Fruit fly (Drosophila melanogaster) whole organism, adult: ENCODE measurements around the gene CASK.
A peak's percentile ranks its signal among the peaks of the same experiment; 100 is the strongest.

Source experiments
- CG11617 ChIP-seq: fragments of 200-800 bp; sonication (Bioruptor generic); optimal IDR thresholded peaks from 2 replicates; lab custom pipeline; 2017; ENCODE audit warnings: mild to moderate bottlenecking, missing biosample characterization, missing genetic modification reagents, missing genetic modification characterization
- CG12768 ChIP-seq: fragments of 200-800 bp; sonication (Bioruptor generic); optimal IDR thresholded peaks from 2 replicates; lab custom pipeline; 2017; ENCODE audit warnings: missing biosample characterization, missing genetic modification characterization, mild to moderate bottlenecking, moderate library complexity, missing genetic modification reagents
- CG14711 ChIP-seq: fragments of 200-800 bp; sonication (Bioruptor generic); optimal IDR thresholded peaks from 2 replicates; lab custom pipeline; 2018; ENCODE audit warnings: missing biosample characterization, mild to moderate bottlenecking, missing genetic modification characterization, moderate library complexity
- CG1620 ChIP-seq: fragments of 200-800 bp; sonication (Bioruptor generic); optimal IDR thresholded peaks from 2 replicates; lab custom pipeline; 2016; ENCODE audit warnings: missing biosample characterization, missing genetic modification characterization
- CG33017 ChIP-seq: fragments of 200-800 bp; sonication (Bioruptor generic); optimal IDR thresholded peaks from 2 replicates; lab custom pipeline; 2018; ENCODE audit warnings: missing biosample characterization, mild to moderate bottlenecking, missing genetic modification characterization, moderate library complexity
- CG5204 ChIP-seq: fragments of 200-800 bp; sonication (Bioruptor generic); optimal IDR thresholded peaks from 2 replicates; lab custom pipeline; 2016; ENCODE audit warnings: missing biosample characterization, missing genetic modification characterization
- CG7045 ChIP-seq: fragments of 200-800 bp; sonication (Bioruptor generic); optimal IDR thresholded peaks from 2 replicates; lab custom pipeline; 2017; ENCODE audit warnings: missing biosample characterization, mild to moderate bottlenecking, missing genetic modification characterization
- CG7101 ChIP-seq: fragments of 200-800 bp; sonication (Bioruptor generic); optimal IDR thresholded peaks from 2 replicates; lab custom pipeline; 2018; ENCODE audit warnings: missing biosample characterization, mild to moderate bottlenecking, missing genetic modification characterization, moderate library complexity
- Clk ChIP-seq: fragments of 200-800 bp; sonication (Bioruptor generic); optimal IDR thresholded peaks from 2 replicates; lab custom pipeline; 2017; ENCODE audit warnings: missing biosample characterization, missing genetic modification characterization
- Crg-1 ChIP-seq: fragments of 200-800 bp; sonication (Bioruptor generic); optimal IDR thresholded peaks from 2 replicates; lab custom pipeline; 2016; ENCODE audit warnings: missing biosample characterization, missing genetic modification characterization
- Mnt ChIP-seq: fragments of 200-800 bp; sonication (Bioruptor generic); optimal IDR thresholded peaks from 2 replicates; lab custom pipeline; 2016; ENCODE audit warnings: missing biosample characterization, mild to moderate bottlenecking, missing genetic modification characterization
- bab1 ChIP-seq: fragments of 200-800 bp; sonication (Bioruptor generic); optimal IDR thresholded peaks from 3 replicates; lab custom pipeline; 2019; ENCODE audit warnings: missing biosample characterization, mild to moderate bottlenecking, missing genetic modification characterization, moderate library complexity
- cic ChIP-seq: fragments of 200-800 bp; sonication (Bioruptor generic); optimal IDR thresholded peaks from 2 replicates; lab custom pipeline; 2017; ENCODE audit warnings: missing biosample characterization, mild to moderate bottlenecking, missing genetic modification characterization, moderate library complexity
- cnc ChIP-seq, 2 experiments: fragments of >200 bp; optimal IDR thresholded peaks; 2 replicates each; lab custom pipeline; 2017
- kay ChIP-seq: fragments of 200-800 bp; sonication (Bioruptor generic); peaks from one replicate; lab custom pipeline; 2016; ENCODE audit warnings: missing biosample characterization, missing genetic modification characterization, borderline replicate concordance
- ovo ChIP-seq: fragments of 200-800 bp; sonication (Bioruptor generic); optimal IDR thresholded peaks from 2 replicates; lab custom pipeline; 2016; ENCODE audit warnings: missing biosample characterization, missing genetic modification characterization
- pad ChIP-seq: fragments of 200-800 bp; sonication (Bioruptor generic); optimal IDR thresholded peaks from 3 replicates; lab custom pipeline; 2017; ENCODE audit warnings: missing biosample characterization, missing genetic modification characterization, mild to moderate bottlenecking, moderate library complexity, missing genetic modification reagents
- tj ChIP-seq: fragments of 200-800 bp; sonication (Bioruptor generic); optimal IDR thresholded peaks from 3 replicates; lab custom pipeline; 2017; ENCODE audit warnings: missing biosample characterization, mild to moderate bottlenecking, missing genetic modification characterization, moderate library complexity
- toe ChIP-seq: fragments of 200-800 bp; sonication (Bioruptor generic); optimal IDR thresholded peaks from 2 replicates; lab custom pipeline; 2016; ENCODE audit warnings: missing biosample characterization, missing genetic modification characterization

Gene CASK

dm6 chr3R:21835388-21836200, 13.1 kb upstream of the CASK start:
- TF ChIP-seq Clk (GFP tag; lab: Kevin White, UChicago): no peak

- TF ChIP-seq CG7101 (tag; lab: Kevin White, UChicago) (no peak), CG5204 (GFP tag; lab: Kevin White, UChicago) (no peak), CG33017 (tag; lab: Kevin White, UChicago) (no peak), kay (GFP tag; lab: Kevin White, UChicago) (no peak), tj (GFP tag; lab: Kevin White, UChicago) (no peak), Clk (GFP tag; lab: Kevin White, UChicago) (no peak)
These were observed 12.0 kb upstream of the CASK start for dm6 chr3R:21834234-21835070.

DNA sequence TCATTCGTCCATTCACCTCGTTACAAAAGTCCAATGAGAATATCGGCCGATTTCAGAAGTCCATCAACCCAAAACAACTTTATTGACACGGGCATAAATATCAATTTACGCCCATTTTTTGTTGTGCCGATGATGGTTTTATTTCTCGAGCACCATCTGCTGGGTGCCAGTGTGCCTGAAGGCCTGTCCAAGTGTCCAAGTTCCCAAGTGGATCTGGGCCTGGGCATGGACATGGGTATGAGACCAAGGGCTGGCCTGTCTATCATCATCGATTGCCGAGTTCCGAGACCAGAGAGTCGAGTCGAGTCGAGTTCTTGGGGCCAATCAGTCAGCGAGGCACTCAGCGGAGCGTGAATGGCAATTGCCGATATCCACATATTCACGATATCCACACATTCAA, 9.7 kb upstream of the CASK start, which contains the start of gene Gr93a:
Gr93a (plus strand) TSS at position 301 of the 400 bp plus-strand sequence.
- TF ChIP-seq CG7045 (no peak), Clk (GFP tag; lab: Kevin White, UChicago) (no peak), CG33017 (tag; lab: Kevin White, UChicago) (no peak), CG7101 (tag; lab: Kevin White, UChicago) (no peak), bab1 (GFP tag; lab: Kevin White, UChicago) (no peak)

dm6 chr3R:21831040-21831439, 8.6 kb upstream of the CASK start:
- no peak for TF ChIP-seq CG1620 (GFP tag; lab: Kevin White, UChicago)
- no peak for TF ChIP-seq pad (GFP tag; lab: Kevin White, UChicago)
- no peak for TF ChIP-seq cnc (optimal IDR thresholded peaks at IDR 0.05; lab: Kevin White, UChicago)
- no peak for TF ChIP-seq CG7045
- no peak for TF ChIP-seq cic (GFP tag; lab: Kevin White, UChicago)
- no peak for TF ChIP-seq ovo (GFP tag; lab: Kevin White, UChicago)
- no peak for TF ChIP-seq CG33017 (tag; lab: Kevin White, UChicago)
- no peak for TF ChIP-seq CG7101 (tag; lab: Kevin White, UChicago)
- no peak for TF ChIP-seq toe (GFP tag; lab: Kevin White, UChicago)
- TF ChIP-seq CG11617 (GFP tag; lab: Kevin White, UChicago): no peak
- TF ChIP-seq CG14711: no peak

DNA sequence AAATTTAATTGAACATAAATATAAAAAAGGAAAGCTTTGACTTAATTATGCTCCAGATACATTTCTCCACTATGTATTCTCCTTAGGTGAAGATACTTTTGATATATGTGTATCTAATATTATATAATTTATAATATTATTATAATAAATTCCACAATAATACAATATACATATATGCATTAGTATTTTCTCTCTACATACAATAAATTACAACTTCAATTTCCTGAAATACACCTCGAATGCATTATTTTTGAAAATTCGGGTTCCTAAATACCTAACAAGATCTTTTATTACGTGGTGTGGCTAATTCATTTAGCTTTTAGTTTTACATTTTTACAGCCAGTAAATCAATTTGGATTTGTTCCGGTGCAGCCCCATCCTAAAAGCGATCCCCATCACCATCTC, 7.8 kb upstream of the CASK start:
- TF ChIP-seq CG1620 (GFP tag; lab: Kevin White, UChicago) (no peak), CG5204 (GFP tag; lab: Kevin White, UChicago) (no peak), CG11617 (GFP tag; lab: Kevin White, UChicago) (no peak), Mnt (no peak), CG14711 (no peak), CG7101 (tag; lab: Kevin White, UChicago) (no peak), bab1 (GFP tag; lab: Kevin White, UChicago) (no peak), kay (GFP tag; lab: Kevin White, UChicago) (no peak), Crg-1 (no peak)

dm6 chr3R:21829487-21829957, 7.0 kb upstream of the CASK start:
- TF ChIP-seq CG12768 (GFP tag; lab: Kevin White, UChicago): no peak
- no peak for TF ChIP-seq toe (GFP tag; lab: Kevin White, UChicago)
- no peak for TF ChIP-seq CG14711
- TF ChIP-seq Mnt: no peak
- no peak for TF ChIP-seq cnc (optimal IDR thresholded peaks at IDR 0.05; lab: Kevin White, UChicago)
- no peak for TF ChIP-seq Crg-1
- no peak for TF ChIP-seq CG5204 (GFP tag; lab: Kevin White, UChicago)
- no peak for TF ChIP-seq CG11617 (GFP tag; lab: Kevin White, UChicago)
- TF ChIP-seq tj (GFP tag; lab: Kevin White, UChicago): peak; percentile 67
- no peak for TF ChIP-seq cic (GFP tag; lab: Kevin White, UChicago)
- peak; percentile 47 for TF ChIP-seq pad (GFP tag; lab: Kevin White, UChicago)
- no peak for TF ChIP-seq bab1 (GFP tag; lab: Kevin White, UChicago)
- no peak for TF ChIP-seq CG33017 (tag; lab: Kevin White, UChicago)
- TF ChIP-seq ovo (GFP tag; lab: Kevin White, UChicago): no peak
- TF ChIP-seq CG7045: no peak
- no peak for TF ChIP-seq CG7101 (tag; lab: Kevin White, UChicago)
